Fruit fly (Drosophila melanogaster): ENCODE measurements around the gene Nup133.

The Nup133 gene

dm6 chr3R:22727857-22728256, 37.5 kb downstream of the Nup133 start (continued):
- TF ChIP-seq sens (GFP tag) (peak; percentile 22), CG9727 (GFP tag; optimal IDR thresholded peaks at IDR 0.05) (no peak), dysf (GFP tag; IDR thresholded peaks at IDR 0.05) (peak; percentile 46; the same call in 1 of the 3 replicates), ttk (GFP tag; IDR thresholded peaks at IDR 0.05) (peak; percentile 45; the same call in 1 of the 2 replicates), oc (tag; optimal IDR thresholded peaks at IDR 0.05) (no peak), zen2 (GFP tag; IDR thresholded peaks at IDR 0.05; ENCODE audit: partially characterized antibody) (no peak), Ptx1 (GFP tag; IDR thresholded peaks at IDR 0.05) (peak; percentile 73), Xrp1 (GFP tag; IDR thresholded peaks at IDR 0.05) (peak; percentile 61; the same call in 1 of the 2 replicates), vvl (GFP tag; IDR thresholded peaks at IDR 0.05) (peak; percentile 57; the same call in 1 of the 2 replicates), chn (GFP tag; optimal IDR thresholded peaks at IDR 0.05) (no peak), CG18262 (tag; optimal IDR thresholded peaks at IDR 0.05) (peak; percentile 25), pzg (GFP tag; optimal IDR thresholded peaks at IDR 0.05) (no peak), eve (GFP tag; optimal IDR thresholded peaks at IDR 0.05) (no peak), row (GFP tag; IDR thresholded peaks at IDR 0.05) (0 out of 3 replicates have a peak, but pooled peaks have one; percentile 13), danr (GFP tag; IDR thresholded peaks at IDR 0.05) (no peak), CG3407 (GFP tag; optimal IDR thresholded peaks at IDR 0.05) (no peak), org-1 (GFP tag; optimal IDR thresholded peaks at IDR 0.05) (no peak), Hmr (GFP tag; optimal IDR thresholded peaks at IDR 0.05) (peak; percentile 3), ewg (GFP tag; optimal IDR thresholded peaks at IDR 0.05) (no peak), Lpt (GFP tag; optimal IDR thresholded peaks at IDR 0.05) (no peak), Oli (tag; optimal IDR thresholded peaks at IDR 0.05) (peak; percentile 7), CG2120 (GFP tag; optimal IDR thresholded peaks at IDR 0.05) (peak; percentile 27), zfh1 (GFP tag; IDR thresholded peaks at IDR 0.05) (peak; percentile 33; the same call in 1 of the 3 replicates), CG30403 (GFP tag; optimal IDR thresholded peaks at IDR 0.05) (peak; percentile 14), ara (GFP tag; IDR thresholded peaks at IDR 0.05) (peak; percentile 41; the same call in 1 of the 2 replicates), Usf (GFP tag; optimal IDR thresholded peaks at IDR 0.05) (no peak), CG14860 (GFP tag; IDR thresholded peaks at IDR 0.05; ENCODE audit: partially characterized antibody) (no peak), Deaf1 (tag; optimal IDR thresholded peaks at IDR 0.05) (no peak), D19A (tag; optimal IDR thresholded peaks at IDR 0.05) (peak; percentile 86), sens-2 (GFP tag; IDR thresholded peaks at IDR 0.05) (no peak), phol (tag; optimal IDR thresholded peaks at IDR 0.05) (peak; percentile 19), CG32772 (GFP tag; IDR thresholded peaks at IDR 0.05) (0 out of 2 replicates have a peak, but pooled peaks have one; percentile 7), tio (GFP tag; optimal IDR thresholded peaks at IDR 0.05) (no peak), Drgx (GFP tag; IDR thresholded peaks at IDR 0.05) (peak; percentile 74), CG13624 (GFP tag; optimal IDR thresholded peaks at IDR 0.05) (peak; percentile 2), lmd (GFP tag; IDR thresholded peaks at IDR 0.05) (peak; percentile 37), MESR4 (GFP tag; optimal IDR thresholded peaks at IDR 0.05) (no peak), MTF-1 (GFP tag; optimal IDR thresholded peaks at IDR 0.05; ENCODE audit: borderline replicate concordance) (no peak), Ets65A (GFP tag) (peak; percentile 84), CG12071 (GFP tag; optimal IDR thresholded peaks at IDR 0.05) (no peak), sob (GFP tag; IDR thresholded peaks at IDR 0.05) (0 out of 2 replicates have a peak, but pooled peaks have one; percentile 22), CG1603 (tag; optimal IDR thresholded peaks at IDR 0.05) (peak; percentile 30), klu (GFP tag; IDR thresholded peaks at IDR 0.05) (peak; percentile 42; the same call in 1 of the 2 replicates), CG6689 (GFP tag; IDR thresholded peaks at IDR 0.05) (peak; percentile 17; the same call in 1 of the 2 replicates), Rx (GFP tag; IDR thresholded peaks at IDR 0.05) (no peak), unpg (GFP tag; optimal IDR thresholded peaks at IDR 0.05) (no peak), stc (GFP tag; IDR thresholded peaks at IDR 0.05) (peak; percentile 66), HLH54F (GFP tag; optimal IDR thresholded peaks at IDR 0.05) (no peak), CG7271 (tag; optimal IDR thresholded peaks at IDR 0.05) (no peak), slbo (GFP tag; IDR thresholded peaks at IDR 0.05) (0 out of 2 replicates have a peak, but pooled peaks have one; percentile 11), Lim3 (GFP tag; IDR thresholded peaks at IDR 0.05) (no peak), gsb (GFP tag; IDR thresholded peaks at IDR 0.05) (no peak)
